Fruit fly (Drosophila melanogaster) whole organism, prepupa: ENCODE results near the gene CG14540.
A peak's percentile ranks its signal among the peaks of the same experiment; 100 is the strongest.

Experiments
- CG16779 ChIP-seq: fragments of 200-800 bp; sonication (Bioruptor generic); optimal IDR thresholded peaks from 3 replicates; lab custom pipeline; 2017; ENCODE audit warnings: missing biosample characterization, mild to moderate bottlenecking, missing genetic modification characterization
- CG4318 ChIP-seq: fragments of 200-800 bp; sonication (Bioruptor generic); optimal IDR thresholded peaks from 3 replicates; lab custom pipeline; 2017; ENCODE audit warnings: missing biosample characterization, mild to moderate bottlenecking, missing genetic modification characterization
- Smox ChIP-seq: fragments of 200-800 bp; sonication (Bioruptor generic); optimal IDR thresholded peaks from 3 replicates; lab custom pipeline; 2016; ENCODE audit warnings: missing biosample characterization, missing genetic modification characterization
- Sox102F ChIP-seq: fragments of 200-800 bp; sonication (Bioruptor generic); optimal IDR thresholded peaks from 2 replicates; lab custom pipeline; 2016; ENCODE audit warnings: missing biosample characterization, mild to moderate bottlenecking, missing genetic modification characterization
- ss ChIP-seq, 2 experiments: fragments of 200-800 bp; sonication (Bioruptor generic); optimal IDR thresholded peaks; 2 replicates in 1 of 2; 3 replicates in 1 of 2; lab custom pipeline; 2017 to 2018; ENCODE audit warnings: mild to moderate bottlenecking in 2 of 2, missing biosample characterization in 2 of 2, missing genetic modification characterization in 2 of 2, moderate library complexity in 1 of 2

- TF ChIP-seq CG4318 (peak; percentile 93), CG16779 (tag; lab: Kevin White, UChicago) (peak; percentile 93), Smox (GFP tag; lab: Kevin White, UChicago) (peak; percentile 97), Sox102F (GFP tag; lab: Kevin White, UChicago) (peak; percentile 98), ss (GFP tag; optimal IDR thresholded peaks at IDR 0.05; lab: Kevin White, UChicago) (peak; percentile 94 to 98)
Measured at dm6 chr3R:26008892-26009539, 49.9 kb downstream of the CG14540 start.
